Fruit fly (Drosophila melanogaster) whole organism, wandering third instar larva: ENCODE measurements around the gene Hr78.
A peak's percentile ranks its signal among the peaks of the same experiment; 100 is the strongest.

Experiments
- Abd-B ChIP-seq: fragments of >200 bp; optimal IDR thresholded peaks from 2 replicates; lab custom pipeline; 2017; ENCODE audit warnings: missing biosample characterization, missing genetic modification characterization
- CG9705 ChIP-seq: fragments of 200-800 bp; sonication (Bioruptor generic); optimal IDR thresholded peaks from 2 replicates; lab custom pipeline; 2018; ENCODE audit warnings: missing biosample characterization, mild to moderate bottlenecking, missing genetic modification characterization
- CrebA ChIP-seq: fragments of 200-800 bp; sonication (Bioruptor generic); optimal IDR thresholded peaks from 2 replicates; lab custom pipeline; 2016; ENCODE audit warnings: missing biosample characterization, mild to moderate bottlenecking, missing genetic modification characterization, borderline replicate concordance
- Dfd ChIP-seq: fragments of >200 bp; optimal IDR thresholded peaks from 2 replicates; lab custom pipeline; 2017; ENCODE audit warnings: missing biosample characterization, missing genetic modification characterization
- GATAd ChIP-seq: sonication (Bioruptor generic); optimal IDR thresholded peaks from 2 replicates; lab custom pipeline; 2016; ENCODE audit warnings: missing biosample characterization, missing genetic modification characterization
- HLH106 ChIP-seq: fragments of 200-800 bp; optimal IDR thresholded peaks from 3 replicates; lab custom pipeline; 2019; ENCODE audit warnings: missing biosample characterization, mild to moderate bottlenecking, missing genetic modification characterization, moderate library complexity
- Hnf4 ChIP-seq: fragments of 200-800 bp; sonication (Bioruptor generic); optimal IDR thresholded peaks from 2 replicates; lab custom pipeline; 2016; ENCODE audit warnings: missing biosample characterization, mild to moderate bottlenecking, missing genetic modification characterization
- Hr78 ChIP-seq: fragments of >200 bp; optimal IDR thresholded peaks from 2 replicates; lab custom pipeline; 2017; ENCODE audit warnings: missing biosample characterization, missing genetic modification characterization
- Hr83 ChIP-seq: fragments of 200-300 bp; sonication (Bioruptor generic); optimal IDR thresholded peaks from 2 replicates; lab custom pipeline; 2016; ENCODE audit warnings: missing biosample characterization, mild to moderate bottlenecking, missing genetic modification characterization, moderate library complexity; ENCODE audit not compliant: poor library complexity, severe bottlenecking
- Jra ChIP-seq: sonication (Bioruptor generic); optimal IDR thresholded peaks from 2 replicates; lab custom pipeline; 2016; ENCODE audit warnings: missing biosample characterization, missing genetic modification characterization
- Mio ChIP-seq: sonication (Bioruptor generic); optimal IDR thresholded peaks from 2 replicates; lab custom pipeline; 2016; ENCODE audit warnings: missing biosample characterization, missing genetic modification characterization
- Myc ChIP-seq: fragments of >200 bp; optimal IDR thresholded peaks from 2 replicates; lab custom pipeline; 2017
- N ChIP-seq: fragments of >200 bp; optimal IDR thresholded peaks from 2 replicates; lab custom pipeline; 2018; ENCODE audit warnings: missing biosample characterization, missing external identifiers, missing genetic modification characterization
- OdsH ChIP-seq: fragments of 200-800 bp; sonication (Bioruptor generic); optimal IDR thresholded peaks from 2 replicates; lab custom pipeline; 2016; ENCODE audit warnings: missing biosample characterization, mild to moderate bottlenecking, missing genetic modification characterization
- Rel ChIP-seq, 2 experiments: fragments of 200-800 bp; sonication (Bioruptor generic) in 1 of 2; optimal IDR thresholded peaks; 2 replicates in 1 of 2; 3 replicates in 1 of 2; lab custom pipeline; 2016 to 2019; ENCODE audit warnings: mild to moderate bottlenecking in 2 of 2, missing biosample characterization in 2 of 2, missing genetic modification characterization in 2 of 2, moderate library complexity in 1 of 2
- Sp1 ChIP-seq: fragments of 200-800 bp; sonication (Bioruptor generic); optimal IDR thresholded peaks from 3 replicates; lab custom pipeline; 2019; ENCODE audit warnings: missing biosample characterization, mild to moderate bottlenecking, missing genetic modification characterization, moderate library complexity
- Vsx2 ChIP-seq: fragments of 200-300, 225-300 bp; sonication (Bioruptor generic); optimal IDR thresholded peaks from 2 replicates; lab custom pipeline; 2018; ENCODE audit warnings: missing biosample characterization, missing genetic modification characterization; ENCODE audit not compliant: partially characterized antibody
- br ChIP-seq: fragments of 200-800 bp; sonication (Bioruptor generic); optimal IDR thresholded peaks from 2 replicates; lab custom pipeline; 2016; ENCODE audit warnings: missing biosample characterization, missing genetic modification characterization
- brk ChIP-seq: fragments of 200-800 bp; sonication (Bioruptor generic); optimal IDR thresholded peaks from 2 replicates; lab custom pipeline; 2016; ENCODE audit warnings: missing biosample characterization, mild to moderate bottlenecking, missing genetic modification characterization
- dl ChIP-seq, 2 experiments: fragments of 175-275, 200-275 bp in 1 of 2; fragments of 200-275 bp in 1 of 2; sonication (Bioruptor generic); optimal IDR thresholded peaks; lab custom pipeline; 2018; ENCODE audit warnings: mild to moderate bottlenecking in 2 of 2, missing biosample characterization in 2 of 2, missing genetic modification characterization in 2 of 2, moderate library complexity in 2 of 2; ENCODE audit not compliant: partially characterized antibody in 2 of 2, insufficient read depth in 1 of 2
- dsf ChIP-seq: sonication (Bioruptor generic); optimal IDR thresholded peaks from 2 replicates; lab custom pipeline; 2016; ENCODE audit warnings: missing biosample characterization, missing genetic modification characterization, borderline replicate concordance
- ey ChIP-seq: fragments of 200-800 bp; sonication (Bioruptor generic); optimal IDR thresholded peaks from 2 replicates; lab custom pipeline; 2016; ENCODE audit warnings: missing biosample characterization, missing genetic modification characterization
- foxo ChIP-seq, 2 experiments: fragments of 200-800 bp; sonication (Bioruptor generic); optimal IDR thresholded peaks; 2 replicates in 1 of 2; 3 replicates in 1 of 2; lab custom pipeline; 2016 to 2017; ENCODE audit warnings: missing biosample characterization in 2 of 2, missing genetic modification characterization in 2 of 2
- fru ChIP-seq: fragments of 200-800 bp; sonication (Bioruptor generic); optimal IDR thresholded peaks from 3 replicates; lab custom pipeline; 2016; ENCODE audit warnings: missing biosample characterization, mild to moderate bottlenecking, missing genetic modification characterization
- h ChIP-seq: fragments of 200-800 bp; sonication (Bioruptor generic); optimal IDR thresholded peaks from 3 replicates; lab custom pipeline; 2016; ENCODE audit warnings: missing biosample characterization, mild to moderate bottlenecking, missing genetic modification characterization
- jim ChIP-seq: fragments of 175-275, 200-325 bp; sonication (Bioruptor generic); optimal IDR thresholded peaks from 2 replicates; lab custom pipeline; 2016; ENCODE audit warnings: missing biosample characterization, mild to moderate bottlenecking, missing genetic modification characterization
- pan ChIP-seq: fragments of >200 bp; optimal IDR thresholded peaks from 2 replicates; lab custom pipeline; 2017
- psq ChIP-seq: fragments of 200-800 bp; sonication (Bioruptor generic); optimal IDR thresholded peaks from 3 replicates; lab custom pipeline; 2017; ENCODE audit warnings: missing biosample characterization, mild to moderate bottlenecking, missing genetic modification characterization, moderate library complexity
- rgr ChIP-seq: fragments of 200-800 bp; sonication (Bioruptor generic); optimal IDR thresholded peaks from 3 replicates; lab custom pipeline; 2016; ENCODE audit warnings: missing biosample characterization, mild to moderate bottlenecking, missing genetic modification characterization
- sage ChIP-seq: fragments of 200-800 bp; sonication (Bioruptor generic); optimal IDR thresholded peaks from 2 replicates; lab custom pipeline; 2016; ENCODE audit warnings: missing biosample characterization, mild to moderate bottlenecking, missing genetic modification characterization
- sv ChIP-seq: fragments of 200-800 bp; sonication (Bioruptor generic); optimal IDR thresholded peaks from 3 replicates; lab custom pipeline; 2016; ENCODE audit warnings: missing biosample characterization, missing genetic modification characterization
- tai ChIP-seq: sonication (Bioruptor generic); optimal IDR thresholded peaks from 2 replicates; lab custom pipeline; 2016; ENCODE audit warnings: missing biosample characterization, missing genetic modification characterization
- usp ChIP-seq: fragments of >200 bp; optimal IDR thresholded peaks from 2 replicates; lab custom pipeline; 2017; ENCODE audit warnings: missing biosample characterization, missing genetic modification characterization
- woc ChIP-seq: sonication (Bioruptor generic); optimal IDR thresholded peaks from 2 replicates; lab custom pipeline; 2016; ENCODE audit warnings: missing biosample characterization, mild to moderate bottlenecking, missing genetic modification characterization

The Hr78 gene

DNA sequence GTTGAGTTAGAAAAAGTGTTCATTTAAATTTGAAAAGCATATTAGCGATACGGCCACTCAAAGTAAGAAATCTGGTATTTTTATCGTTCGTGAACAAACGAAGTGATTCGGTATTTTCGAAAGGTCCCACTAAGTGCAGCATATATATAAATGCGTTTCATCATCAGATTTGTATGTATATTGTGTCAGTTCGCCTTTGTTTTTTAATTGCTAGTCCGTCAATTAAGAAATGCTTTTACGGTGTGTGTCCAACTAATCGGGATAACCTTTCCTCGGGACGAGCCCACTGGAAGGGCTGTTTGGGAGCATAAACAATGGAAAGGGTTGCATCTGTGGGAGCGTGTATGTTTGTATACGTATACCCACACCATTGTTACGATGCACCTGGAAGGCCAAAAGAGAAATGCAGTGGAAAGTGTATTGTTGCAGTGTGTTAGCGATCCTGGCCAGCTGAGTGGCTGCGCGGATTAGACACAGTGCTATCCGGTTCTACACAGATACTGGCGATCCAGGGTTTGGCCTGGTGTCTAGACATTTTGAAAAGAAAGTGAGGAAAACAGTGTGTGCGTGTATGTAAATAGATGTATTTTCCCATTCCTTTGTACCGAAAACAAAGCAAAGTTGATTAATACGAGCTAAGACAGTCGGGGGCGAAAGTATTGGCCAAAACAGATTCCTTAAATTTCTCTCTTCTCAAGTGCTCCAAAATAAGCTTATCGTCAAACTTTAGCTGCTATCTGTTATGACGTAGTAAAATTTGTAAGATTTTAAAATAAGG lies 26.0 kb upstream of the Hr78 start, which contains the start of gene CG7611:
CG7611 (plus strand) TSS at position 128 of the 778 bp plus-strand sequence.
- TF ChIP-seq h (no peak), Sp1 (no peak), Rel (GFP tag; optimal IDR thresholded peaks at IDR 0.05; lab: Kevin White, UChicago) (no peak), Rel (tag; optimal IDR thresholded peaks at IDR 0.05; lab: Kevin White, UChicago) (peak; percentile 27), dl (GFP tag; optimal IDR thresholded peaks at IDR 0.05; lab: Kevin White, UChicago; ENCODE audit: insufficient read depth in 1 of 2, partially characterized antibody in 2 of 2) (no peak), Myc (lab: Kevin White, UChicago) (no peak), CG9705 (GFP tag; lab: Kevin White, UChicago) (no peak), dsf (GFP tag; lab: Kevin White, UChicago) (no peak), psq (peak; percentile 6), sage (GFP tag; lab: Kevin White, UChicago) (peak; percentile 49)
- TF ChIP-seq, all 38 proteins: peak for 3

DNA sequence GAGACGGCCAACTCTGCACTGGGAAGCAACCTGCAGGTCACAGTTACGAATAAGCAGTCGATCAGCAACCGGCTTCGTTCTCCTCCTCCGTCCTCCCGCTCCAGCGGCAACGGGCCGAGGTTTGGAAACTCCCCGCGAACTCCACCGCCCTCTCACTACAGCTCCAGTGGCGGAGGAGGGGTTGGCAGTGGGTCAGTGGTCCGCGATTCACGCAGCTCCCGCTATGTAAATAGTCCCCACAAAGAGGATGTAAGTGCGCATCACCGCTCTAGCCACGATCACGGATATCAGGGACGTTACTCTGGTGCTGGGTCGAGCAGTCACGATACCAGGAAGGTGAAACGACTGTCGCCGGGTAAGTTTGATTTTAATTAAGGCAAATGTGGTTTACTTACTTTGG lies 21.1 kb upstream of the Hr78 start:
- TF ChIP-seq Hr78 (GFP tag; lab: Kevin White, UChicago) (no peak), rgr (GFP tag; lab: Kevin White, UChicago) (no peak), Mio (no peak), sage (GFP tag; lab: Kevin White, UChicago) (no peak), woc (no peak)
- TF ChIP-seq, all 38 proteins: peak for 0

DNA sequence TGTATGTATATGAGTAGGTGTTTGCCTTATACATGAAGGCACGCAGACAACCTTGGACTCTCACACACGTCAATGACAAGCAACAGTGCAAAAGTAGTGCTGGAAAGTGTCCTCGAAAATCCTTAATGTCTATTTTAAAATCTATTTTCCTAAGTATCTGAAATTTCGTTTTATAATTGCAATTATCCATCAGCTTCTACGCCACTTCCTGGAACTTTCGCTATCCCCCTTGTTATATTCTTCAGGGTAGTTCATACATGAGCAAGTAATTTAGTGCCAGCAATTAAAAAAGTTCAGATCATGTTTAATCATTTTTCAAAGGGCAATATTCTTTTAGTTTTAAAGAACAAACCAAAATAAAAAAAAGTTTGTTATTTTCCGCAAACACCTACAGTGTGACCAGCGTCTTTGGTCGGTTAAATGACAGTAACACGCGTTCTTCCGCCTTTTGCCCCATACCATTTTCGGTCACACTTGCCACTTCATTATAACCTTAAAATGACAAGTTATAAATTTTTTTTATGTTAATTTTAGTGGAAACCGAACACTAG lies 19.5 kb upstream of the Hr78 start:
- TF ChIP-seq Rel (GFP tag; optimal IDR thresholded peaks at IDR 0.05; lab: Kevin White, UChicago) (no peak), Rel (tag; optimal IDR thresholded peaks at IDR 0.05; lab: Kevin White, UChicago) (no peak), Abd-B (GFP tag; lab: Kevin White, UChicago) (no peak), Sp1 (peak; percentile 48), foxo (GFP tag; optimal IDR thresholded peaks at IDR 0.05; lab: Kevin White, UChicago) (peak in 1 of 2 experiments; percentile 61), Dfd (GFP tag; lab: Kevin White, UChicago) (no peak), sv (GFP tag; lab: Kevin White, UChicago) (peak; percentile 7), dsf (GFP tag; lab: Kevin White, UChicago) (no peak), OdsH (GFP tag; lab: Kevin White, UChicago) (peak; percentile 51), br (GFP tag; lab: Kevin White, UChicago) (peak; percentile 52), CG9705 (GFP tag; lab: Kevin White, UChicago) (no peak), dl (GFP tag; optimal IDR thresholded peaks at IDR 0.05; lab: Kevin White, UChicago; ENCODE audit: insufficient read depth in 1 of 2, partially characterized antibody in 2 of 2) (no peak), h (peak; percentile 63), Jra (GFP tag; lab: Kevin White, UChicago) (no peak), usp (GFP tag; lab: Kevin White, UChicago) (no peak), brk (GFP tag; lab: Kevin White, UChicago) (peak; percentile 28), psq (peak; percentile 24), ey (GFP tag; lab: Kevin White, UChicago) (peak; percentile 56), HLH106 (tag; lab: Kevin White, UChicago) (peak; percentile 28), rgr (GFP tag; lab: Kevin White, UChicago) (peak; percentile 45), Vsx2 (GFP tag; lab: Kevin White, UChicago) (no peak), jim (GFP tag; lab: Kevin White, UChicago) (no peak), woc (peak; percentile 53), Hnf4 (GFP tag; lab: Kevin White, UChicago) (peak; percentile 59), Myc (lab: Kevin White, UChicago) (no peak), fru (GFP tag; lab: Kevin White, UChicago) (peak; percentile 71), Hr78 (GFP tag; lab: Kevin White, UChicago) (peak; percentile 11)
- TF ChIP-seq, all 38 proteins: peak for 15

DNA sequence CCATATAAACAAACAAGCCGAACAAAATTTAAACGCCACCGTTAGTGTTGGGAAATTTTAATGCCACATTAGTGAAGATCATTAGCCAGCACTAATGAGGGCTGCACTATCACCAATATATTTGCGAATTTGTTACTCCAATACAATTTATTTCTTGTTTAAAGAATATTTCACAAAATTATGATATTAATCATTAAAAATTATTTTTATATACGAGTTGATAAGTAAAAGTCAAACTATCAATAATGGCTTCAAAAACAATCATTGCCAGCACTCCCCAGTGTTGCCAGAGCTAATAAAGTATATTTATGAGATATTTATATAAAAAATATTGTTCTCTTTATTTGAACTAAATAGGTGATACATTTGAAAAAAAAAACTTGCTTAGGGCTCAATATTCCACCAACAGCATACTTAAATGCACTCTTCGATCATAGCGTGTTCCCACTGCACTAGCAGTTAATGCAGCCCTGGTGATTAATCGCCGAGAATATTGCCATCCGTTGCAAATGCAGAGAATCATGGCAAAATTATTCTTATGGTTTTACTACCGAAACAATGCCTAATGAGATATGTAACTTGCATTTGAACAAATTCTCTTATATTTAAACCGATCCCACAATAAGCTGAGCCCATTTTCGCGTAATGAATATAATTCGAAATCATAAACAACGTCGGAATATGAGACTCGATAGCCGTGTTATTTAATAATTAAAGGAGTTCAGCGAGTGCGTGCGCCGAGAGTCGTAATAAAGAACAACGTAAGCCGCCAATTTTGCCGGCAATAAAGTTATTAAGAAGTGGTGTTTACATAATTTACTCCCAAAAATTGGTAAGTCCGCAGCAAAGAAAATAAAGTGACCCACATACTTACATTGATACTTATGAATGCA lies 18.8 kb upstream of the Hr78 start, which contains the start of the genes SAK and Cdk12:
SAK (minus strand) TSS at position 65 of the 893 bp plus-strand sequence.
Cdk12 (plus strand) TSS at position 484 of the 893 bp plus-strand sequence.
- TF ChIP-seq Sp1 (peak; percentile 87), tai (no peak), h (peak; percentile 70), rgr (GFP tag; lab: Kevin White, UChicago) (peak; percentile 85), Dfd (GFP tag; lab: Kevin White, UChicago) (no peak), Mio (no peak), fru (GFP tag; lab: Kevin White, UChicago) (peak; percentile 79), brk (GFP tag; lab: Kevin White, UChicago) (peak; percentile 57), N (GFP tag; lab: Kevin White, UChicago) (peak; percentile 69), woc (peak; percentile 55), Myc (lab: Kevin White, UChicago) (peak; percentile 18), sage (GFP tag; lab: Kevin White, UChicago) (peak; percentile 55), Vsx2 (GFP tag; lab: Kevin White, UChicago) (no peak), sv (GFP tag; lab: Kevin White, UChicago) (peak; percentile 79), psq (peak; percentile 80), CrebA (GFP tag; lab: Kevin White, UChicago) (no peak), pan (no peak), GATAd (peak; percentile 50), Jra (GFP tag; lab: Kevin White, UChicago) (peak; percentile 62), foxo (GFP tag; optimal IDR thresholded peaks at IDR 0.05; lab: Kevin White, UChicago) (peak in 1 of 2 experiments; percentile 89), CG9705 (GFP tag; lab: Kevin White, UChicago) (peak; percentile 71), Hr83 (GFP tag; lab: Kevin White, UChicago) (peak; percentile 82), ey (GFP tag; lab: Kevin White, UChicago) (peak; percentile 58), Hnf4 (GFP tag; lab: Kevin White, UChicago) (peak; percentile 71)
